Fruit fly (Drosophila melanogaster) whole organism, embryonic: ENCODE results near the gene Dhpr.

ENCODE experiments used
- Bdp1 ChIP-seq: fragments of 200-800 bp; sonication (Bioruptor generic); optimal IDR thresholded peaks from 3 replicates; lab custom pipeline; 2016; ENCODE audit warnings: missing biosample characterization, missing genetic modification characterization
- Bgb ChIP-seq: fragments of 200-800 bp; sonication (Bioruptor generic); IDR thresholded peaks from 2 replicates; pipeline ENCODE4 v1.3.6; 2022; ENCODE audit warnings: missing biosample characterization, missing genetic modification characterization; ENCODE audit not compliant: partially characterized antibody
- CG12071 ChIP-seq: fragments of 200-800 bp; sonication (Bioruptor generic); optimal IDR thresholded peaks from 3 replicates; lab custom pipeline; 2018; ENCODE audit warnings: missing biosample characterization, mild to moderate bottlenecking, missing genetic modification characterization
- CG13123 ChIP-seq: fragments of 200-800 bp; sonication (Bioruptor generic); optimal IDR thresholded peaks from 2 replicates; lab custom pipeline; 2016; ENCODE audit warnings: missing biosample characterization, missing genetic modification characterization
- CG13624 ChIP-seq: fragments of 200-800 bp; sonication (Bioruptor generic); optimal IDR thresholded peaks from 2 replicates; lab custom pipeline; 2016; ENCODE audit warnings: missing biosample characterization, missing genetic modification characterization
- CG14050 ChIP-seq: fragments of 200-800 bp; sonication (Bioruptor generic); IDR thresholded peaks from 3 replicates; pipeline ENCODE4 v1.3.6; 2022; ENCODE audit warnings: missing biosample characterization, missing genetic modification characterization
- CG14860 ChIP-seq: fragments of 200-800 bp; sonication (Bioruptor generic); IDR thresholded peaks from 3 replicates; pipeline ENCODE4 v1.3.6; 2022; ENCODE audit warnings: missing biosample characterization, missing genetic modification characterization; ENCODE audit not compliant: partially characterized antibody
- CG1603 ChIP-seq: fragments of 200-800 bp; sonication (Bioruptor generic); optimal IDR thresholded peaks from 2 replicates; lab custom pipeline; 2019; ENCODE audit warnings: missing biosample characterization, mild to moderate bottlenecking, missing genetic modification characterization, moderate library complexity
- CG17186 ChIP-seq: fragments of 200-800 bp; sonication (Bioruptor generic); optimal IDR thresholded peaks from 3 replicates; lab custom pipeline; 2017; ENCODE audit warnings: missing biosample characterization, missing genetic modification reagents, missing genetic modification characterization
- CG17385 ChIP-seq: fragments of 200-800 bp; sonication (Bioruptor generic); optimal IDR thresholded peaks from 3 replicates; lab custom pipeline; 2018; ENCODE audit warnings: missing biosample characterization, mild to moderate bottlenecking, missing genetic modification characterization
- CG1832 ChIP-seq: fragments of 200-800 bp; sonication (Bioruptor generic); optimal IDR thresholded peaks from 2 replicates; lab custom pipeline; 2017; ENCODE audit warnings: missing biosample characterization, mild to moderate bottlenecking, missing genetic modification characterization, inconsistent platforms
- CG30020 ChIP-seq: fragments of 200-800 bp; optimal IDR thresholded peaks from 2 replicates; lab custom pipeline; 2019; ENCODE audit warnings: missing biosample characterization, mild to moderate bottlenecking, missing genetic modification characterization, moderate library complexity
- CG34224 ChIP-seq: fragments of 200-800 bp; sonication (Bioruptor generic); IDR thresholded peaks from 3 replicates; pipeline ENCODE4 v1.3.6; 2022; ENCODE audit warnings: missing biosample characterization, missing genetic modification characterization; ENCODE audit not compliant: partially characterized antibody
- CG4360 ChIP-seq: fragments of 200-800 bp; sonication (Bioruptor generic); IDR thresholded peaks from 2 replicates; pipeline ENCODE4 v1.3.6; 2022; ENCODE audit warnings: missing biosample characterization, missing genetic modification characterization
- CG9437 ChIP-seq: fragments of 200-800 bp; sonication (Bioruptor generic); optimal IDR thresholded peaks from 2 replicates; lab custom pipeline; 2018; ENCODE audit warnings: missing biosample characterization, mild to moderate bottlenecking, missing genetic modification characterization
- Elba2 ChIP-seq: fragments of 200-800 bp; sonication (Bioruptor generic); optimal IDR thresholded peaks from 3 replicates; lab custom pipeline; 2016; ENCODE audit warnings: missing biosample characterization, missing genetic modification characterization
- Ets65A ChIP-seq: fragments of 200-800 bp; sonication (Bioruptor generic); peaks from one replicate; lab custom pipeline; 2016; ENCODE audit warnings: missing biosample characterization, missing genetic modification characterization
- Hr39 ChIP-seq: fragments of >200 bp; optimal IDR thresholded peaks from 2 replicates; lab custom pipeline; 2017
- Med ChIP-seq: fragments of 200-800 bp; sonication (Bioruptor generic); peaks from one replicate; lab custom pipeline; 2016; ENCODE audit warnings: missing biosample characterization, missing genetic modification characterization, mild to moderate bottlenecking, inconsistent platforms, moderate library complexity
- NFAT ChIP-seq: fragments of 200-800 bp; sonication (Bioruptor generic); IDR thresholded peaks from 2 replicates; pipeline ENCODE4 v1.3.6; 2022; ENCODE audit warnings: missing biosample characterization, missing genetic modification characterization
- Sin3A ChIP-seq: fragments of >200 bp; optimal IDR thresholded peaks from 2 replicates; lab custom pipeline; 2018
- Sox102F ChIP-seq: fragments of 200-800 bp; sonication (Bioruptor generic); optimal IDR thresholded peaks from 2 replicates; lab custom pipeline; 2018; ENCODE audit warnings: missing biosample characterization, mild to moderate bottlenecking, missing genetic modification characterization, moderate library complexity
- ac ChIP-seq: fragments of 200-800 bp; sonication (Bioruptor generic); optimal IDR thresholded peaks from 3 replicates; lab custom pipeline; 2017; ENCODE audit warnings: missing biosample characterization, mild to moderate bottlenecking, missing genetic modification characterization
- al ChIP-seq: fragments of 200-800 bp; sonication (Bioruptor generic); IDR thresholded peaks from 2 replicates; pipeline ENCODE4 v1.3.6; 2022; ENCODE audit warnings: missing biosample characterization, missing genetic modification characterization
- aop ChIP-seq: fragments of 200-800 bp; sonication (Bioruptor generic); IDR thresholded peaks from 2 replicates; pipeline ENCODE4 v1.3.6; 2022; ENCODE audit warnings: missing biosample characterization, missing genetic modification characterization
- ci ChIP-seq: fragments of 200-800 bp; sonication (Bioruptor generic); IDR thresholded peaks from 3 replicates; pipeline ENCODE4 v1.3.6; 2022; ENCODE audit warnings: missing biosample characterization, missing genetic modification characterization
- crc ChIP-seq: fragments of 200-800 bp; sonication (Bioruptor generic); optimal IDR thresholded peaks from 2 replicates; lab custom pipeline; 2016; ENCODE audit warnings: missing biosample characterization, missing genetic modification characterization
- eve ChIP-seq, 2 experiments: fragments of >200 bp; optimal IDR thresholded peaks; 2 replicates each; lab custom pipeline; 2017; ENCODE audit warnings: missing biosample characterization in 2 of 2, missing genetic modification characterization in 2 of 2
- fu2 ChIP-seq: fragments of 200-800 bp; sonication (Bioruptor generic); optimal IDR thresholded peaks from 2 replicates; lab custom pipeline; 2016; ENCODE audit warnings: missing biosample characterization, missing genetic modification characterization
- gro ChIP-seq: fragments of 200-800 bp; sonication (Bioruptor generic); optimal IDR thresholded peaks from 2 replicates; lab custom pipeline; 2016; ENCODE audit warnings: missing biosample characterization, missing genetic modification characterization
- gt ChIP-seq: fragments of 200-800 bp; sonication (Bioruptor generic); IDR thresholded peaks from 2 replicates; pipeline ENCODE4 v1.3.6; 2022; ENCODE audit warnings: missing biosample characterization, missing genetic modification characterization
- h ChIP-seq: fragments of >200 bp; optimal IDR thresholded peaks from 2 replicates; lab custom pipeline; 2017
- inv ChIP-seq: fragments of 200-800 bp; sonication (Bioruptor generic); IDR thresholded peaks from 2 replicates; pipeline ENCODE4 v1.3.6; 2022; ENCODE audit warnings: missing biosample characterization, missing genetic modification characterization; ENCODE audit not compliant: partially characterized antibody
- nerfin-1 ChIP-seq: fragments of 200-800 bp; sonication (Bioruptor generic); optimal IDR thresholded peaks from 3 replicates; lab custom pipeline; 2019; ENCODE audit warnings: missing biosample characterization, mild to moderate bottlenecking, missing genetic modification characterization, moderate library complexity
- nmo ChIP-seq: fragments of 200-800 bp; sonication (Bioruptor generic); optimal IDR thresholded peaks from 2 replicates; lab custom pipeline; 2018; ENCODE audit warnings: missing biosample characterization, mild to moderate bottlenecking, missing genetic modification characterization, moderate library complexity
- odd ChIP-seq: fragments of 200-800 bp; sonication (Bioruptor generic); optimal IDR thresholded peaks from 2 replicates; lab custom pipeline; 2017; ENCODE audit warnings: missing biosample characterization, mild to moderate bottlenecking, missing genetic modification characterization
- onecut ChIP-seq: fragments of 200-800 bp; sonication (Bioruptor generic); IDR thresholded peaks from 2 replicates; pipeline ENCODE4 v1.3.6; 2022; ENCODE audit warnings: missing biosample characterization, missing genetic modification characterization
- org-1 ChIP-seq: fragments of 200-800 bp; sonication (Bioruptor generic); optimal IDR thresholded peaks from 2 replicates; lab custom pipeline; 2017; ENCODE audit warnings: missing biosample characterization, missing genetic modification characterization
- prd ChIP-seq, 3 experiments: fragments of >200 bp in 2 of 3; fragments of 200-800 bp in 1 of 3; sonication (Bioruptor generic) in 1 of 3; optimal IDR thresholded peaks in 2 of 3; IDR thresholded peaks in 1 of 3; 2 replicates in 2 of 3; 3 replicates in 1 of 3; pipeline versions ENCODE4 v1.3.6 to Lab custom; 2017 to 2022; ENCODE audit warnings: missing biosample characterization in 1 of 3, missing genetic modification characterization in 1 of 3
- pzg ChIP-seq: fragments of 200-800 bp; sonication (Bioruptor generic); optimal IDR thresholded peaks from 3 replicates; lab custom pipeline; 2018; ENCODE audit warnings: missing biosample characterization, mild to moderate bottlenecking, missing genetic modification characterization, moderate library complexity
- sens ChIP-seq: fragments of 200-800 bp; sonication (Bioruptor generic); peaks from one replicate; lab custom pipeline; 2016; ENCODE audit warnings: missing biosample characterization, missing genetic modification characterization
- twi ChIP-seq: fragments of 200-800 bp; optimal IDR thresholded peaks from 2 replicates; lab custom pipeline; 2019; ENCODE audit warnings: missing biosample characterization, mild to moderate bottlenecking, missing genetic modification characterization, moderate library complexity

The Dhpr gene

DNA sequence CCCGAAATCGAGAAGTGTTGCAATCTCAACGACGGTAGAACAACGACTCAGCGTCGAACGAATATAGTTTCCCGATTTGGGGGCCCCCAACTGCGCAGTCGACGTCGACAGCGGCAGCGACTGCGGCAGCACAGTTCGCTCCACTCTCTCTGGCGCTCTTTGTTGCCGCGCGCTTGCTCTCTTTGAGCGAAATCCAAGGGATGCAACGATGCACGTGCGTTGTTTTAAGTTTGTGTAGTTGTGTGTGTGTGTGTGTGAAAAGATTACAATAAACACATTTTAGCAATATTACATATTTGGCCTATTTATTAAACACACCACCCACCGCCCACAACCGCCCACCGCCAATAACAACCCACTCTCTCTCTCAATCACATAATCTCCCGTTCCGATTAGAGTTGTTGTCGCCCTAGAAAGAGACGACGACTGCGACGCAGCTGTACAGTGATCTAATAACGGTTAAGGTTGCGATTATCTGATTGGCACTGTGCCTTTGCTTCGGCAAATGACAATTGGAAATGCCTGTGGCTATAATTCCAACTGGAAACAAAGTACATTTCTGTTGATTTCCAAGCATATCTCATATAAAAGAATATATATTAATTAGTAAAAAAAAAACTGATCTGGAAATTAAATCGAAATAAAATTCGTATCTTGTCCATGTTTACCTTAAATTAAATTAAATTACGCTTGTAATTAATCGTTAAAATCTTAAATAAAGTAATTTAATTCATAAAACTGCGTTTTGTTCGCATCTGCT lies 8.9 kb upstream of the Dhpr start (continued):
- no peak for TF ChIP-seq prd (optimal IDR thresholded peaks at IDR 0.05; lab: Kevin White, UChicago)
- TF ChIP-seq prd (GFP tag; IDR thresholded peaks at IDR 0.05; lab: Robert Waterston, UW) = no peak
- TF ChIP-seq CG4360 (GFP tag; lab: Robert Waterston, UW) = no peak
- TF ChIP-seq ac (GFP tag; lab: Kevin White, UChicago) = no peak
- TF ChIP-seq CG17385 (GFP tag; lab: Kevin White, UChicago) = peak; percentile 5
- peak; percentile 14 for TF ChIP-seq CG12071 (GFP tag; lab: Kevin White, UChicago)
- TF ChIP-seq twi (tag; lab: Kevin White, UChicago) = no peak
- TF ChIP-seq inv (GFP tag; lab: Robert Waterston, UW) = no peak
- TF ChIP-seq Bdp1 (GFP tag; lab: Kevin White, UChicago) = no peak
- no peak for TF ChIP-seq gt (GFP tag; lab: Robert Waterston, UW)
- TF ChIP-seq eve (GFP tag; optimal IDR thresholded peaks at IDR 0.05; lab: Kevin White, UChicago) = peak in 1 of 2 experiments; percentile 73
- peak; percentile 4; the same call in 1 of the 2 replicates for TF ChIP-seq al (GFP tag; lab: Robert Waterston, UW)
- TF ChIP-seq NFAT (GFP tag; lab: Robert Waterston, UW) = no peak
- no peak for TF ChIP-seq crc (GFP tag; lab: Kevin White, UChicago)
- no peak for TF ChIP-seq CG13624 (GFP tag; lab: Kevin White, UChicago)
- TF ChIP-seq CG1832 (GFP tag; lab: Kevin White, UChicago) = peak; percentile 19
- no peak for TF ChIP-seq Sin3A (lab: Kevin White, UChicago)
- TF ChIP-seq CG34224 (GFP tag; lab: Robert Waterston, UW) = peak; percentile 49; the same call in 1 of the 3 replicates
- TF ChIP-seq h (lab: Kevin White, UChicago) = no peak
- no peak for TF ChIP-seq CG17186 (GFP tag; lab: Kevin White, UChicago)
- no peak for TF ChIP-seq aop (GFP tag; lab: Robert Waterston, UW)
- TF ChIP-seq Hr39 = no peak
- TF ChIP-seq odd (GFP tag; lab: Kevin White, UChicago) = peak; percentile 9
- peak; percentile 50; the same call in 2 of the 3 replicates for TF ChIP-seq ci (GFP tag; lab: Robert Waterston, UW)
- no peak for TF ChIP-seq CG14050 (GFP tag; lab: Robert Waterston, UW)
- TF ChIP-seq nerfin-1 = no peak
- no peak for TF ChIP-seq CG30020
- peak; percentile 6; the same call in 1 of the 2 replicates for TF ChIP-seq onecut
- TF ChIP-seq Med (GFP tag; lab: Kevin White, UChicago) = peak; percentile 59
- peak; percentile 84 for TF ChIP-seq sens (GFP tag; lab: Kevin White, UChicago)
- TF ChIP-seq Ets65A (GFP tag; lab: Kevin White, UChicago) = no peak
- no peak for TF ChIP-seq fu2 (GFP tag; lab: Kevin White, UChicago)
- no peak for TF ChIP-seq org-1 (GFP tag; lab: Kevin White, UChicago)
- TF ChIP-seq CG14860 (GFP tag; lab: Robert Waterston, UW) = no peak
- TF ChIP-seq CG13123 (GFP tag; lab: Kevin White, UChicago) = no peak
- TF ChIP-seq CG9437 = peak; percentile 49
- peak; percentile 35 for TF ChIP-seq nmo (GFP tag; lab: Kevin White, UChicago)
- peak; percentile 36 for TF ChIP-seq Sox102F
- TF ChIP-seq pzg (GFP tag; lab: Kevin White, UChicago) = no peak
- peak; percentile 99 for TF ChIP-seq Elba2 (GFP tag; lab: Kevin White, UChicago)
- TF ChIP-seq CG1603 (tag; lab: Kevin White, UChicago) = peak; percentile 31
- no peak for TF ChIP-seq Bgb (GFP tag; lab: Robert Waterston, UW)
- no peak for TF ChIP-seq gro (GFP tag; lab: Kevin White, UChicago)
